Worm (Caenorhabditis elegans) whole organism, L3 larva: Measurements from ENCODE around the gene rde-11.

Source experiments
- nhr-25 ChIP-seq: sonication (generic microtip); optimal IDR thresholded peaks from 2 replicates; lab custom pipeline; 2017; ENCODE audit warnings: missing biosample characterization, missing genetic modification characterization
- unc-39 ChIP-seq: sonication (generic microtip); optimal IDR thresholded peaks from 4 replicates; lab custom pipeline; 2017; ENCODE audit warnings: missing biosample characterization, missing genetic modification characterization

- peak; percentile 30 for TF ChIP-seq nhr-25 (tag; lab: Kevin White, UChicago)
- no peak for TF ChIP-seq unc-39 (tag; lab: Kevin White, UChicago)
These were observed 24.8 kb upstream of the rde-11 start for ce11 chrIV:13080185-13080584.
